Worm (Caenorhabditis elegans) whole organism, L3 larva: ENCODE measurements around the gene E04F6.15.

Source experiments
- R02D3.7 ChIP-seq: fragments of 150-350 bp; optimal IDR thresholded peaks from 2 replicates; lab custom pipeline; 2014; ENCODE audit warnings: missing biosample characterization, missing genetic modification characterization
- ZK546.5 ChIP-seq: sonication (generic microtip); optimal IDR thresholded peaks from 2 replicates; lab custom pipeline; 2017; ENCODE audit warnings: missing biosample characterization, missing genetic modification characterization
- aly-2 ChIP-seq: fragments of 150-350 bp; optimal IDR thresholded peaks from 2 replicates; lab custom pipeline; 2014; ENCODE audit warnings: missing biosample characterization, missing genetic modification characterization
- ceh-28 ChIP-seq: fragments of 150-350 bp; optimal IDR thresholded peaks from 2 replicates; lab custom pipeline; 2014; ENCODE audit warnings: missing biosample characterization, missing genetic modification reagents, missing genetic modification characterization
- ceh-82 ChIP-seq: fragments of 150-350 bp; optimal IDR thresholded peaks from 2 replicates; lab custom pipeline; 2014; ENCODE audit warnings: missing biosample characterization, missing genetic modification characterization
- ceh-9 ChIP-seq: sonication (generic microtip); optimal IDR thresholded peaks from 2 replicates; lab custom pipeline; 2018; ENCODE audit warnings: missing biosample characterization, missing genetic modification characterization
- daf-12 ChIP-seq: fragments of 150-350 bp; optimal IDR thresholded peaks from 2 replicates; lab custom pipeline; 2014; ENCODE audit warnings: missing biosample characterization, missing genetic modification reagents, missing genetic modification characterization
- egl-5 ChIP-seq: fragments of 150-350 bp; optimal IDR thresholded peaks from 2 replicates; lab custom pipeline; 2017; ENCODE audit warnings: missing biosample characterization, missing genetic modification reagents, missing genetic modification characterization, inconsistent platforms
- elt-1 ChIP-seq: fragments of 150-350 bp; optimal IDR thresholded peaks from 2 replicates; lab custom pipeline; 2014; ENCODE audit warnings: missing biosample characterization, missing genetic modification characterization
- elt-2 ChIP-seq: sonication (generic microtip); optimal IDR thresholded peaks from 2 replicates; lab custom pipeline; 2016; ENCODE audit warnings: missing genetic modification reagents, mild to moderate bottlenecking, missing genetic modification characterization, missing compliant biosample characterization
- elt-3 ChIP-seq, 3 experiments: fragments of 150-350 bp in 1 of 3; sonication (generic microtip) in 2 of 3; optimal IDR thresholded peaks; 2 replicates in 2 of 3; 4 replicates in 1 of 3; lab custom pipeline; 2014 to 2017; ENCODE audit warnings: missing biosample characterization in 3 of 3, missing genetic modification characterization in 3 of 3
- fos-1 ChIP-seq: fragments of 150-350 bp; optimal IDR thresholded peaks from 2 replicates; lab custom pipeline; 2014; ENCODE audit warnings: missing biosample characterization, missing genetic modification characterization
- jun-1 ChIP-seq: fragments of 150-350 bp; optimal IDR thresholded peaks from 2 replicates; lab custom pipeline; 2014; ENCODE audit warnings: missing biosample characterization, missing genetic modification reagents, missing genetic modification characterization
- lin-39 ChIP-seq: fragments of 150-350 bp; optimal IDR thresholded peaks from 2 replicates; lab custom pipeline; 2018; ENCODE audit warnings: missing biosample characterization, missing genetic modification reagents, missing genetic modification characterization
- mml-1 ChIP-seq: fragments of 150-350 bp; sonication (generic microtip); optimal IDR thresholded peaks from 3 replicates; lab custom pipeline; 2014; ENCODE audit warnings: missing biosample characterization, missing genetic modification characterization
- nhr-11 ChIP-seq: fragments of 150-350 bp; optimal IDR thresholded peaks from 2 replicates; lab custom pipeline; 2014; ENCODE audit warnings: missing biosample characterization, missing genetic modification characterization
- nhr-12 ChIP-seq: fragments of 150-350 bp; optimal IDR thresholded peaks from 2 replicates; lab custom pipeline; 2014; ENCODE audit warnings: missing biosample characterization, missing genetic modification characterization
- nhr-23 ChIP-seq: fragments of 150-350 bp; optimal IDR thresholded peaks from 2 replicates; lab custom pipeline; 2014; ENCODE audit warnings: missing biosample characterization, missing genetic modification reagents, missing genetic modification characterization
- nhr-237 ChIP-seq: fragments of 150-350 bp; optimal IDR thresholded peaks from 2 replicates; lab custom pipeline; 2014; ENCODE audit warnings: missing biosample characterization, missing genetic modification characterization
- nhr-25 ChIP-seq: sonication (generic microtip); optimal IDR thresholded peaks from 2 replicates; lab custom pipeline; 2017; ENCODE audit warnings: missing biosample characterization, missing genetic modification characterization
- nhr-77 ChIP-seq: fragments of 150-350 bp; optimal IDR thresholded peaks from 2 replicates; lab custom pipeline; 2014; ENCODE audit warnings: missing biosample characterization, missing genetic modification characterization
- pha-4 ChIP-seq: fragments of 150-350 bp; optimal IDR thresholded peaks from 2 replicates; lab custom pipeline; 2014; ENCODE audit warnings: missing biosample characterization, missing genetic modification reagents, missing genetic modification characterization
- pqm-1 ChIP-seq: fragments of 150-350 bp; optimal IDR thresholded peaks from 2 replicates; lab custom pipeline; 2017; ENCODE audit warnings: missing biosample characterization, missing genetic modification characterization, inconsistent platforms
- sea-2 ChIP-seq: fragments of 150-350 bp; sonication (generic microtip); optimal IDR thresholded peaks from 4 replicates; lab custom pipeline; 2014; ENCODE audit warnings: missing biosample characterization, missing genetic modification reagents, missing genetic modification characterization
- tbx-2 ChIP-seq: sonication (generic microtip); optimal IDR thresholded peaks from 2 replicates; lab custom pipeline; 2016; ENCODE audit warnings: mild to moderate bottlenecking, missing genetic modification characterization, missing compliant biosample characterization
- unc-39 ChIP-seq: sonication (generic microtip); optimal IDR thresholded peaks from 4 replicates; lab custom pipeline; 2017; ENCODE audit warnings: missing biosample characterization, missing genetic modification characterization
- ztf-11 ChIP-seq: fragments of 150-350 bp; optimal IDR thresholded peaks from 2 replicates; lab custom pipeline; 2014; ENCODE audit warnings: missing biosample characterization, missing genetic modification characterization
- ztf-4 ChIP-seq: fragments of 150-350 bp; optimal IDR thresholded peaks from 2 replicates; lab custom pipeline; 2014; ENCODE audit warnings: missing biosample characterization, missing genetic modification characterization

E04F6.15 gene

ce11 chrII:7174843-7175242 lies 35.2 kb downstream of the E04F6.15 start, which contains the start of gene glc-4:
Gene glc-4, minus strand, starts transcription at chrII:7174943.
- TF ChIP-seq fos-1 (tag; lab: Kevin White, UChicago) = no peak
- TF ChIP-seq nhr-25 (tag; lab: Kevin White, UChicago) = no peak
- TF ChIP-seq, all 47 proteins: peak for 0

- TF ChIP-seq R02D3.7 (tag; lab: Kevin White, UChicago) = no peak
- TF ChIP-seq daf-12 (tag; lab: Kevin White, UChicago) = no peak
- no peak for TF ChIP-seq aly-2 (tag; lab: Kevin White, UChicago)
- TF ChIP-seq nhr-237 (tag; lab: Kevin White, UChicago) = no peak
- no peak for TF ChIP-seq pha-4 (tag; lab: Kevin White, UChicago)
- TF ChIP-seq lin-39 = no peak
These were observed 38.6 kb downstream of the E04F6.15 start, which contains the start of gene dyf-13 for ce11 chrII:7171305-7171998. Gene dyf-13, minus strand, starts transcription at chrII:7171355.

- peak; percentile 50 for TF ChIP-seq nhr-23 (tag; lab: Kevin White, UChicago)
- no peak for TF ChIP-seq nhr-12
- no peak for TF ChIP-seq nhr-11
- no peak for TF ChIP-seq jun-1
These were observed 41.4 kb downstream of the E04F6.15 start, which contains the start of gene col-36 for ce11 chrII:7168712-7169111. Gene col-36, minus strand, starts transcription at chrII:7168812.

- TF ChIP-seq elt-2 (tag; lab: Kevin White, UChicago) = peak; percentile 93
- TF ChIP-seq R02D3.7 (tag; lab: Kevin White, UChicago) = no peak
- peak; percentile 94 for TF ChIP-seq pqm-1 (tag; lab: Kevin White, UChicago)
These were observed 43.3 kb downstream of the E04F6.15 start for ce11 chrII:7166768-7167167.

- no peak for TF ChIP-seq nhr-77
- no peak for TF ChIP-seq ceh-9 (tag; lab: Kevin White, UChicago)
- no peak for TF ChIP-seq pqm-1 (tag; lab: Kevin White, UChicago)
- no peak for TF ChIP-seq pha-4 (tag; lab: Kevin White, UChicago)
- no peak for TF ChIP-seq egl-5 (tag; lab: Kevin White, UChicago)
- TF ChIP-seq tbx-2 (tag; lab: Kevin White, UChicago) = no peak
- TF ChIP-seq unc-39 = no peak
- no peak for TF ChIP-seq ceh-82 (tag; lab: Kevin White, UChicago)
- no peak for TF ChIP-seq ceh-28 (tag; lab: Kevin White, UChicago)
- no peak for TF ChIP-seq nhr-11
- TF ChIP-seq mml-1 (tag; lab: Kevin White, UChicago) = no peak
- TF ChIP-seq ztf-11 (tag; lab: Kevin White, UChicago) = no peak
- TF ChIP-seq elt-1 (tag; lab: Kevin White, UChicago) = no peak
- TF ChIP-seq sea-2 = no peak
These were observed 44.3 kb downstream of the E04F6.15 start, which contains the start of gene mfsd-13.2 for ce11 chrII:7165749-7166148. Gene mfsd-13.2, minus strand, starts transcription at chrII:7165849.

ce11 chrII:7161512-7161911 lies 48.6 kb downstream of the E04F6.15 start, which contains the start of gene C27H5.12:
Gene C27H5.12, minus strand, starts transcription at chrII:7161612.
- no peak for TF ChIP-seq lin-39
- TF ChIP-seq ZK546.5 (tag; lab: Kevin White, UChicago) = no peak
- TF ChIP-seq elt-3 (tag; optimal IDR thresholded peaks at IDR 0.05; lab: Kevin White, UChicago) = no peak
- no peak for TF ChIP-seq ztf-4 (tag; lab: Kevin White, UChicago)
- no peak for TF ChIP-seq nhr-77
- TF ChIP-seq R02D3.7 (tag; lab: Kevin White, UChicago) = no peak
- TF ChIP-seq daf-12 (tag; lab: Kevin White, UChicago) = no peak
- TF ChIP-seq nhr-25 (tag; lab: Kevin White, UChicago) = no peak
